Fruit fly (Drosophila melanogaster) whole organism, embryonic: ENCODE results near the gene abs.

Experiments used
- CG6854 ChIP-seq: fragments of 200-800 bp; sonication (Bioruptor generic); optimal IDR thresholded peaks from 3 replicates; lab custom pipeline; 2017; ENCODE audit warnings: missing biosample characterization, mild to moderate bottlenecking, missing genetic modification characterization
- NC2α ChIP-seq: fragments of 200-800 bp; sonication (Bioruptor generic); optimal IDR thresholded peaks from 2 replicates; lab custom pipeline; 2016; ENCODE audit warnings: missing biosample characterization, missing genetic modification characterization
- Opbp ChIP-seq: fragments of 200-800 bp; sonication (Bioruptor generic); IDR thresholded peaks from 3 replicates; pipeline ENCODE4 v1.3.6; 2022; ENCODE audit warnings: missing biosample characterization, missing genetic modification characterization; ENCODE audit not compliant: partially characterized antibody
- dimm ChIP-seq: fragments of 200-800 bp; sonication (Bioruptor generic); IDR thresholded peaks from 2 replicates; pipeline ENCODE4 v1.3.6; 2022; ENCODE audit warnings: missing biosample characterization, missing genetic modification characterization
- fru ChIP-seq: fragments of >200 bp; optimal IDR thresholded peaks from 2 replicates; lab custom pipeline; 2017
- mam ChIP-seq: fragments of 200-800 bp; sonication (Bioruptor generic); optimal IDR thresholded peaks from 3 replicates; lab custom pipeline; 2016; ENCODE audit warnings: missing biosample characterization, missing genetic modification characterization
- pum ChIP-seq: fragments of 200-800 bp; sonication (Bioruptor generic); optimal IDR thresholded peaks from 2 replicates; lab custom pipeline; 2016; ENCODE audit warnings: missing biosample characterization, missing genetic modification characterization

- TF ChIP-seq NC2α (GFP tag; lab: Kevin White, UChicago) = no peak
- no peak for TF ChIP-seq mam (GFP tag; lab: Kevin White, UChicago)
- no peak for TF ChIP-seq CG6854
- no peak for TF ChIP-seq dimm
- TF ChIP-seq Opbp (GFP tag; lab: Robert Waterston, UW) = no peak
- TF ChIP-seq fru (lab: Kevin White, UChicago) = no peak
- TF ChIP-seq pum (GFP tag; lab: Kevin White, UChicago) = no peak
Measured at dm6 chr3R:4266470-4266869, 33.6 kb downstream of the abs start, which contains the start of gene CG1092.
